Worm (Caenorhabditis elegans) whole organism, L4 larva: Measurements from ENCODE around the gene nop-1.

Experiments used
- daf-12 ChIP-seq: fragments of 150-350 bp; optimal IDR thresholded peaks from 2 replicates; lab custom pipeline; 2014; ENCODE audit warnings: missing biosample characterization, missing genetic modification reagents, missing genetic modification characterization
- egl-27 ChIP-seq: sonication (generic microtip); optimal IDR thresholded peaks from 3 replicates; lab custom pipeline; 2017; ENCODE audit warnings: missing biosample characterization, missing genetic modification reagents, missing genetic modification characterization
- fkh-10 ChIP-seq: fragments of 150-350 bp; optimal IDR thresholded peaks from 2 replicates; lab custom pipeline; 2014; ENCODE audit warnings: missing biosample characterization, missing genetic modification reagents, missing genetic modification characterization
- lim-7 ChIP-seq: fragments of 200-800 bp; sonication (Bioruptor generic); IDR thresholded peaks from 2 replicates; pipeline ENCODE4 v1.3.6; 2022; ENCODE audit warnings: missing genetic modification characterization, missing compliant biosample characterization
- lin-13 ChIP-seq: fragments of 150-350 bp; optimal IDR thresholded peaks from 2 replicates; lab custom pipeline; 2014; ENCODE audit warnings: missing biosample characterization, missing genetic modification reagents, missing genetic modification characterization
- lsy-2 ChIP-seq, 2 experiments: fragments of 150-350 bp in 1 of 2; sonication (generic microtip) in 1 of 2; optimal IDR thresholded peaks; 2 replicates each; lab custom pipeline; 2014 to 2017; ENCODE audit warnings: missing biosample characterization in 2 of 2, missing genetic modification characterization in 2 of 2
- nhr-42 ChIP-seq: fragments of 200-800 bp; sonication (Bioruptor generic); IDR thresholded peaks from 2 replicates; pipeline ENCODE4 v1.3.6; 2022; ENCODE audit warnings: missing genetic modification characterization, missing compliant biosample characterization
- pqm-1 ChIP-seq: sonication (generic microtip); optimal IDR thresholded peaks from 2 replicates; lab custom pipeline; 2017; ENCODE audit warnings: missing biosample characterization, missing genetic modification characterization
- snpc-4 ChIP-seq: fragments of 150-350 bp; optimal IDR thresholded peaks from 2 replicates; lab custom pipeline; 2014; ENCODE audit warnings: missing biosample characterization, missing genetic modification characterization
- unc-130 ChIP-seq: sonication (generic microtip); optimal IDR thresholded peaks from 2 replicates; lab custom pipeline; 2016; ENCODE audit warnings: missing genetic modification reagents, missing genetic modification characterization, missing compliant biosample characterization
- unc-62 ChIP-seq, 3 experiments: fragments of 150-350 bp in 1 of 3; sonication (generic microtip); optimal IDR thresholded peaks in 2 of 3; peaks in 1 of 3; 1 replicate in 1 of 3; 2 replicates in 2 of 3; lab custom pipeline; 2014 to 2017; ENCODE audit warnings: missing biosample characterization in 3 of 3, missing genetic modification characterization in 3 of 3, missing genetic modification reagents in 3 of 3, missing genotype in 1 of 3
- ztf-11 ChIP-seq: fragments of 150-350 bp; optimal IDR thresholded peaks from 2 replicates; lab custom pipeline; 2014; ENCODE audit warnings: missing biosample characterization, missing genetic modification characterization
- ztf-7 ChIP-seq: fragments of 150-350 bp; optimal IDR thresholded peaks from 2 replicates; lab custom pipeline; 2014; ENCODE audit warnings: missing biosample characterization, missing genetic modification characterization

ce11 chrIII:5992043-5992442 lies 33.5 kb downstream of the nop-1 start:
- TF ChIP-seq daf-12 = no peak
- no peak for TF ChIP-seq unc-130
- TF ChIP-seq lin-13 (GFP tag; lab: Kevin White, UChicago) = no peak
- no peak for TF ChIP-seq ztf-7 (tag; lab: Kevin White, UChicago)
- no peak for TF ChIP-seq nhr-42
- TF ChIP-seq unc-62 (GFP tag; optimal IDR thresholded peaks at IDR 0.05 in 1 of 2; lab: Kevin White, UChicago) = no peak
- TF ChIP-seq unc-62 (tag; optimal IDR thresholded peaks at IDR 0.05; lab: Kevin White, UChicago) = no peak
- TF ChIP-seq egl-27 (tag; lab: Kevin White, UChicago) = no peak
- no peak for TF ChIP-seq snpc-4 (tag; lab: Kevin White, UChicago)
- no peak for TF ChIP-seq lim-7
- TF ChIP-seq ztf-11 = no peak
- TF ChIP-seq fkh-10 (GFP tag; lab: Kevin White, UChicago) = no peak
- no peak for TF ChIP-seq pqm-1
- peak in 1 of 2 experiments; percentile 7 for TF ChIP-seq lsy-2 (tag; optimal IDR thresholded peaks at IDR 0.05; lab: Kevin White, UChicago)
